Fruit fly (Drosophila melanogaster) whole organism, embryonic: Measurements from ENCODE around the gene M6.

Experiments
- Atf-2 ChIP-seq: fragments of 200-800 bp; sonication (Bioruptor generic); optimal IDR thresholded peaks from 2 replicates; lab custom pipeline; 2016; ENCODE audit warnings: missing biosample characterization, missing genetic modification characterization
- Atf6 ChIP-seq: fragments of 200-800 bp; sonication (Bioruptor generic); IDR thresholded peaks from 2 replicates; pipeline ENCODE4 v1.3.6; 2022; ENCODE audit warnings: missing biosample characterization, missing genetic modification characterization
- Awh ChIP-seq: fragments of 200-800 bp; sonication (Bioruptor generic); IDR thresholded peaks from 2 replicates; pipeline ENCODE4, ENCODE4 v1.3.6; 2022; ENCODE audit warnings: missing biosample characterization, missing genetic modification characterization
- CG10462 ChIP-seq: fragments of 200-800 bp; sonication (Bioruptor generic); optimal IDR thresholded peaks from 2 replicates; lab custom pipeline; 2016; ENCODE audit warnings: missing biosample characterization, missing genetic modification characterization
- CG13624 ChIP-seq: fragments of 200-800 bp; sonication (Bioruptor generic); optimal IDR thresholded peaks from 2 replicates; lab custom pipeline; 2016; ENCODE audit warnings: missing biosample characterization, missing genetic modification characterization
- CG15011 ChIP-seq: fragments of 200-800 bp; sonication (Bioruptor generic); optimal IDR thresholded peaks from 3 replicates; lab custom pipeline; 2018; ENCODE audit warnings: missing biosample characterization, mild to moderate bottlenecking, missing genetic modification characterization
- CG17802 ChIP-seq: fragments of 200-800 bp; sonication (Bioruptor generic); optimal IDR thresholded peaks from 2 replicates; lab custom pipeline; 2018; ENCODE audit warnings: missing biosample characterization, mild to moderate bottlenecking, missing genetic modification characterization, moderate library complexity
- CG18476 ChIP-seq: fragments of 200-800 bp; sonication (Bioruptor generic); optimal IDR thresholded peaks from 2 replicates; lab custom pipeline; 2016; ENCODE audit warnings: missing biosample characterization, mild to moderate bottlenecking, missing genetic modification characterization
- CG2199 ChIP-seq: fragments of 200-800 bp; sonication (Bioruptor generic); IDR thresholded peaks from 3 replicates; pipeline ENCODE4 v1.3.6; 2022; ENCODE audit warnings: missing biosample characterization, missing genetic modification characterization
- CG30403 ChIP-seq: fragments of 200-800 bp; sonication (Bioruptor generic); optimal IDR thresholded peaks from 3 replicates; lab custom pipeline; 2016; ENCODE audit warnings: missing biosample characterization, missing genetic modification characterization
- CG31388 ChIP-seq: fragments of 200-800 bp; sonication (Bioruptor generic); optimal IDR thresholded peaks from 2 replicates; lab custom pipeline; 2016; ENCODE audit warnings: missing biosample characterization, missing genetic modification characterization
- CG43689 ChIP-seq: fragments of 200-800 bp; sonication (Bioruptor generic); IDR thresholded peaks from 2 replicates; pipeline ENCODE4 v1.3.6; 2022; ENCODE audit warnings: missing biosample characterization, missing genetic modification characterization
- CG4424 ChIP-seq: fragments of 200-800 bp; sonication (Bioruptor generic); optimal IDR thresholded peaks from 3 replicates; lab custom pipeline; 2016; ENCODE audit warnings: missing biosample characterization, missing genetic modification characterization
- CG5180 ChIP-seq: fragments of 200-800 bp; sonication (Bioruptor generic); optimal IDR thresholded peaks from 3 replicates; lab custom pipeline; 2017; ENCODE audit warnings: missing biosample characterization, missing genetic modification characterization, mild to moderate bottlenecking, moderate library complexity, missing genetic modification reagents
- CG5245 ChIP-seq: fragments of 200-800 bp; sonication (Bioruptor generic); optimal IDR thresholded peaks from 3 replicates; lab custom pipeline; 2016; ENCODE audit warnings: missing biosample characterization, missing genetic modification characterization
- CG6254 ChIP-seq: fragments of 200-800 bp; sonication (Bioruptor generic); optimal IDR thresholded peaks from 3 replicates; lab custom pipeline; 2017; ENCODE audit warnings: mild to moderate bottlenecking, missing biosample characterization, missing genetic modification reagents, missing genetic modification characterization
- CG7786 ChIP-seq: fragments of 200-800 bp; sonication (Bioruptor generic); optimal IDR thresholded peaks from 2 replicates; lab custom pipeline; 2016; ENCODE audit warnings: missing biosample characterization, missing genetic modification characterization
- CG9817 ChIP-seq: fragments of 200-800 bp; sonication (Bioruptor generic); optimal IDR thresholded peaks from 2 replicates; lab custom pipeline; 2018; ENCODE audit warnings: missing biosample characterization, mild to moderate bottlenecking, missing genetic modification characterization, moderate library complexity
- CG9876 ChIP-seq: fragments of 200-800 bp; sonication (Bioruptor generic); optimal IDR thresholded peaks from 2 replicates; lab custom pipeline; 2016; ENCODE audit warnings: missing biosample characterization, missing genetic modification characterization
- CHES-1-like ChIP-seq: fragments of 200-800 bp; sonication (Bioruptor generic); optimal IDR thresholded peaks from 2 replicates; lab custom pipeline; 2016; ENCODE audit warnings: missing biosample characterization, missing genetic modification characterization
- Gug ChIP-seq: fragments of 200-800 bp; sonication (Bioruptor generic); IDR thresholded peaks from 4 replicates; pipeline ENCODE4 v1.3.6; 2022; ENCODE audit warnings: missing biosample characterization, missing genetic modification characterization
- Hmx ChIP-seq: fragments of 200-800 bp; sonication (Bioruptor generic); optimal IDR thresholded peaks from 2 replicates; lab custom pipeline; 2016; ENCODE audit warnings: missing biosample characterization, missing genetic modification characterization
- NC2α ChIP-seq: fragments of 200-800 bp; sonication (Bioruptor generic); optimal IDR thresholded peaks from 2 replicates; lab custom pipeline; 2016; ENCODE audit warnings: missing biosample characterization, missing genetic modification characterization
- Optix ChIP-seq: fragments of 200-800 bp; sonication (Bioruptor generic); IDR thresholded peaks from 3 replicates; pipeline ENCODE4 v1.3.6; 2022; ENCODE audit warnings: missing biosample characterization, missing genetic modification characterization
- ato ChIP-seq: fragments of 200-800 bp; sonication (Bioruptor generic); IDR thresholded peaks from 2 replicates; pipeline ENCODE4 v1.3.6; 2022; ENCODE audit warnings: missing biosample characterization, missing genetic modification characterization; ENCODE audit not compliant: partially characterized antibody
- az2 ChIP-seq: fragments of 200-800 bp; sonication (Bioruptor generic); optimal IDR thresholded peaks from 3 replicates; lab custom pipeline; 2016; ENCODE audit warnings: missing biosample characterization, missing genetic modification characterization
- bcd ChIP-seq: fragments of 200-800 bp; sonication (Bioruptor generic); optimal IDR thresholded peaks from 2 replicates; lab custom pipeline; 2017; ENCODE audit warnings: missing biosample characterization, mild to moderate bottlenecking, missing genetic modification characterization
- dan ChIP-seq: fragments of 200-800 bp; sonication (Bioruptor generic); IDR thresholded peaks from 2 replicates; pipeline ENCODE4 v1.3.6; 2022; ENCODE audit warnings: missing biosample characterization, missing genetic modification characterization
- dm ChIP-seq: fragments of 200-800 bp; sonication (Bioruptor generic); optimal IDR thresholded peaks from 3 replicates; lab custom pipeline; 2016; ENCODE audit warnings: missing biosample characterization, missing genetic modification characterization
- eve ChIP-seq, 2 experiments: fragments of >200 bp; optimal IDR thresholded peaks; 2 replicates each; lab custom pipeline; 2017; ENCODE audit warnings: missing biosample characterization in 2 of 2, missing genetic modification characterization in 2 of 2
- ewg ChIP-seq: fragments of 200-800 bp; sonication (Bioruptor generic); optimal IDR thresholded peaks from 3 replicates; lab custom pipeline; 2017; ENCODE audit warnings: mild to moderate bottlenecking, missing biosample characterization, missing genetic modification reagents, missing genetic modification characterization
- gce ChIP-seq: fragments of 200-800 bp; sonication (Bioruptor generic); IDR thresholded peaks from 3 replicates; pipeline ENCODE4 v1.3.6; 2022; ENCODE audit warnings: missing biosample characterization, missing genetic modification characterization
- grn ChIP-seq: fragments of 200-800 bp; sonication (Bioruptor generic); optimal IDR thresholded peaks from 3 replicates; lab custom pipeline; 2017; ENCODE audit warnings: missing biosample characterization, missing genetic modification characterization
- gsb-n ChIP-seq: fragments of 200-800 bp; sonication (Bioruptor generic); optimal IDR thresholded peaks from 3 replicates; lab custom pipeline; 2018; ENCODE audit warnings: missing biosample characterization, mild to moderate bottlenecking, missing genetic modification characterization
- ind ChIP-seq: fragments of 200-800 bp; sonication (Bioruptor generic); optimal IDR thresholded peaks from 3 replicates; lab custom pipeline; 2016; ENCODE audit warnings: missing biosample characterization, missing genetic modification characterization
- luna ChIP-seq: fragments of 200-800 bp; sonication (Bioruptor generic); optimal IDR thresholded peaks from 2 replicates; lab custom pipeline; 2016; ENCODE audit warnings: missing biosample characterization, missing genetic modification characterization
- mld ChIP-seq: fragments of 200-800 bp; sonication (Bioruptor generic); IDR thresholded peaks from 3 replicates; pipeline ENCODE4 v1.3.6; 2022; ENCODE audit warnings: missing biosample characterization, missing genetic modification characterization; ENCODE audit not compliant: partially characterized antibody
- otp ChIP-seq: fragments of 200-800 bp; sonication (Bioruptor generic); IDR thresholded peaks from 3 replicates; pipeline ENCODE4, ENCODE4 v1.3.6; 2022; ENCODE audit warnings: missing biosample characterization, missing genetic modification characterization
- pho ChIP-seq: fragments of 200-800 bp; sonication (Bioruptor generic); optimal IDR thresholded peaks from 2 replicates; lab custom pipeline; 2016; ENCODE audit warnings: missing biosample characterization, missing genetic modification characterization
- sens ChIP-seq: fragments of 200-800 bp; sonication (Bioruptor generic); peaks from one replicate; lab custom pipeline; 2016; ENCODE audit warnings: missing biosample characterization, missing genetic modification characterization
- sim ChIP-seq: fragments of 200-800 bp; sonication (Bioruptor generic); IDR thresholded peaks from 2 replicates; pipeline ENCODE4 v1.3.6; 2022; ENCODE audit warnings: missing biosample characterization, missing genetic modification characterization
- slou ChIP-seq: fragments of 200-800 bp; sonication (Bioruptor generic); optimal IDR thresholded peaks from 3 replicates; lab custom pipeline; 2016; ENCODE audit warnings: missing biosample characterization, missing genetic modification characterization
- so ChIP-seq: fragments of 200-800 bp; sonication (Bioruptor generic); IDR thresholded peaks from 3 replicates; pipeline ENCODE4 v1.3.6; 2022; ENCODE audit warnings: missing biosample characterization, missing genetic modification characterization
- sr ChIP-seq: fragments of 200-800 bp; sonication (Bioruptor generic); IDR thresholded peaks from 3 replicates; pipeline ENCODE4 v1.3.6; 2022; ENCODE audit warnings: missing biosample characterization, missing genetic modification characterization
- tna ChIP-seq: fragments of 200-800 bp; sonication (Bioruptor generic); IDR thresholded peaks from 2 replicates; pipeline ENCODE4 v1.3.6; 2022; ENCODE audit warnings: missing biosample characterization, missing genetic modification characterization; ENCODE audit not compliant: partially characterized antibody
- toy ChIP-seq: fragments of 200-800 bp; sonication (Bioruptor generic); IDR thresholded peaks from 2 replicates; pipeline ENCODE4 v1.3.6; 2022; ENCODE audit warnings: missing biosample characterization, missing genetic modification characterization
- twi ChIP-seq: fragments of 200-800 bp; optimal IDR thresholded peaks from 2 replicates; lab custom pipeline; 2019; ENCODE audit warnings: missing biosample characterization, mild to moderate bottlenecking, missing genetic modification characterization, moderate library complexity
- usp ChIP-seq: fragments of >200 bp; optimal IDR thresholded peaks from 2 replicates; lab custom pipeline; 2017; ENCODE audit warnings: missing biosample characterization, missing genetic modification characterization
- vnd ChIP-seq: fragments of 200-800 bp; sonication (Bioruptor generic); IDR thresholded peaks from 3 replicates; pipeline ENCODE4 v1.3.6; 2022; ENCODE audit warnings: missing biosample characterization, missing genetic modification characterization; ENCODE audit not compliant: partially characterized antibody
- wdn ChIP-seq: fragments of 200-800 bp; sonication (Bioruptor generic); IDR thresholded peaks from 2 replicates; pipeline ENCODE4 v1.3.6; 2022; ENCODE audit warnings: missing biosample characterization, missing genetic modification characterization
- yki ChIP-seq: fragments of >200 bp; optimal IDR thresholded peaks from 3 replicates; lab custom pipeline; 2018
- zfh1 ChIP-seq: fragments of 200-800 bp; sonication (Bioruptor generic); IDR thresholded peaks from 3 replicates; pipeline ENCODE4 v1.3.6; 2022; ENCODE audit warnings: missing biosample characterization, missing genetic modification characterization

The M6 gene

dm6 chr3L:21509488-21510122 lies 2.0 kb downstream of the M6 start (continued):
- peak; percentile 90 for TF ChIP-seq sens
- no peak for TF ChIP-seq yki
- TF ChIP-seq Atf-2 (GFP tag; lab: Kevin White, UChicago), result peak; percentile 5
- peak; percentile 42 for TF ChIP-seq pho (GFP tag; lab: Kevin White, UChicago)
- TF ChIP-seq gce (GFP tag; lab: Robert Waterston, UW), result no peak
- TF ChIP-seq CHES-1-like (GFP tag; lab: Kevin White, UChicago), result no peak
- TF ChIP-seq wdn (GFP tag; lab: Robert Waterston, UW), result no peak
- TF ChIP-seq luna (GFP tag; lab: Kevin White, UChicago), result no peak
- TF ChIP-seq so, result peak; percentile 39; the same call in 1 of the 3 replicates
- no peak for TF ChIP-seq tna (GFP tag; lab: Robert Waterston, UW)
- peak; percentile 21 for TF ChIP-seq CG10462 (GFP tag; lab: Kevin White, UChicago)
- TF ChIP-seq CG5245 (GFP tag; lab: Kevin White, UChicago), result peak; percentile 14
- TF ChIP-seq slou, result no peak
- no peak for TF ChIP-seq NC2α (GFP tag; lab: Kevin White, UChicago)
- no peak for TF ChIP-seq CG5180 (GFP tag; lab: Kevin White, UChicago)
- TF ChIP-seq ewg (GFP tag; lab: Kevin White, UChicago), result no peak
- peak; percentile 37 for TF ChIP-seq CG6254
- peak; percentile 55 for TF ChIP-seq CG30403 (GFP tag; lab: Kevin White, UChicago)
- TF ChIP-seq az2, result peak; percentile 23
- TF ChIP-seq Atf6 (GFP tag; lab: Robert Waterston, UW), result 0 out of 2 replicates have a peak, but pooled peaks have one; percentile 18
- no peak for TF ChIP-seq dm
- TF ChIP-seq CG18476 (GFP tag; lab: Kevin White, UChicago), result peak; percentile 5
- no peak for TF ChIP-seq sr (GFP tag; lab: Robert Waterston, UW)
- TF ChIP-seq eve (GFP tag; optimal IDR thresholded peaks at IDR 0.05; lab: Kevin White, UChicago), result no peak
- 0 out of 3 replicates have a peak, but pooled peaks have one; percentile 17 for TF ChIP-seq otp (GFP tag; lab: Robert Waterston, UW)
- TF ChIP-seq Hmx (GFP tag; lab: Kevin White, UChicago), result no peak
- no peak for TF ChIP-seq toy (GFP tag; lab: Robert Waterston, UW)
- peak; percentile 18 for TF ChIP-seq CG4424
- no peak for TF ChIP-seq usp (GFP tag; lab: Kevin White, UChicago)
- peak; percentile 9 for TF ChIP-seq CG13624 (GFP tag; lab: Kevin White, UChicago)
- TF ChIP-seq ind, result peak; percentile 39
- TF ChIP-seq Awh (GFP tag; lab: Robert Waterston, UW), result peak; percentile 44; the same call in 1 of the 2 replicates
- no peak for TF ChIP-seq twi
- no peak for TF ChIP-seq CG15011 (GFP tag; lab: Kevin White, UChicago)
- no peak for TF ChIP-seq dan (GFP tag; lab: Robert Waterston, UW)
- no peak for TF ChIP-seq CG7786 (GFP tag; lab: Kevin White, UChicago)
- TF ChIP-seq zfh1, result 0 out of 3 replicates have a peak, but pooled peaks have one; percentile 34
- peak; percentile 41; the same call in 1 of the 4 replicates for TF ChIP-seq Gug (GFP tag; lab: Robert Waterston, UW)
- TF ChIP-seq CG17802 (tag; lab: Kevin White, UChicago), result no peak
- no peak for TF ChIP-seq mld (GFP tag; lab: Robert Waterston, UW)
- 0 out of 2 replicates have a peak, but pooled peaks have one; percentile 35 for TF ChIP-seq sim (GFP tag; lab: Robert Waterston, UW)
- peak; percentile 6 for TF ChIP-seq bcd (GFP tag; lab: Kevin White, UChicago)
- no peak for TF ChIP-seq vnd (GFP tag; lab: Robert Waterston, UW)
- no peak for TF ChIP-seq gsb-n (tag; lab: Kevin White, UChicago)
- no peak for TF ChIP-seq CG9876 (GFP tag; lab: Kevin White, UChicago)
- no peak for TF ChIP-seq Optix (GFP tag; lab: Robert Waterston, UW)
- TF ChIP-seq CG2199 (GFP tag; lab: Robert Waterston, UW), result no peak
- no peak for TF ChIP-seq CG9817 (tag; lab: Kevin White, UChicago)
- TF ChIP-seq grn, result no peak
- TF ChIP-seq ato (GFP tag; lab: Robert Waterston, UW), result no peak
- TF ChIP-seq CG43689, result no peak
- TF ChIP-seq CG31388, result no peak
